Fruit fly (Drosophila melanogaster) whole organism, adult: ENCODE results near the gene TSG101.

Experiments
- CG11617 ChIP-seq: fragments of 200-800 bp; sonication (Bioruptor generic); optimal IDR thresholded peaks from 2 replicates; lab custom pipeline; 2017; ENCODE audit warnings: mild to moderate bottlenecking, missing biosample characterization, missing genetic modification reagents, missing genetic modification characterization
- CG12768 ChIP-seq: fragments of 200-800 bp; sonication (Bioruptor generic); optimal IDR thresholded peaks from 2 replicates; lab custom pipeline; 2017; ENCODE audit warnings: missing biosample characterization, missing genetic modification characterization, mild to moderate bottlenecking, moderate library complexity, missing genetic modification reagents
- CG14711 ChIP-seq: fragments of 200-800 bp; sonication (Bioruptor generic); optimal IDR thresholded peaks from 2 replicates; lab custom pipeline; 2018; ENCODE audit warnings: missing biosample characterization, mild to moderate bottlenecking, missing genetic modification characterization, moderate library complexity
- CG1620 ChIP-seq: fragments of 200-800 bp; sonication (Bioruptor generic); optimal IDR thresholded peaks from 2 replicates; lab custom pipeline; 2016; ENCODE audit warnings: missing biosample characterization, missing genetic modification characterization
- CG33017 ChIP-seq: fragments of 200-800 bp; sonication (Bioruptor generic); optimal IDR thresholded peaks from 2 replicates; lab custom pipeline; 2018; ENCODE audit warnings: missing biosample characterization, mild to moderate bottlenecking, missing genetic modification characterization, moderate library complexity
- CG5204 ChIP-seq: fragments of 200-800 bp; sonication (Bioruptor generic); optimal IDR thresholded peaks from 2 replicates; lab custom pipeline; 2016; ENCODE audit warnings: missing biosample characterization, missing genetic modification characterization
- CG7045 ChIP-seq: fragments of 200-800 bp; sonication (Bioruptor generic); optimal IDR thresholded peaks from 2 replicates; lab custom pipeline; 2017; ENCODE audit warnings: missing biosample characterization, mild to moderate bottlenecking, missing genetic modification characterization
- CG7101 ChIP-seq: fragments of 200-800 bp; sonication (Bioruptor generic); optimal IDR thresholded peaks from 2 replicates; lab custom pipeline; 2018; ENCODE audit warnings: missing biosample characterization, mild to moderate bottlenecking, missing genetic modification characterization, moderate library complexity
- Clk ChIP-seq: fragments of 200-800 bp; sonication (Bioruptor generic); optimal IDR thresholded peaks from 2 replicates; lab custom pipeline; 2017; ENCODE audit warnings: missing biosample characterization, missing genetic modification characterization
- Crg-1 ChIP-seq: fragments of 200-800 bp; sonication (Bioruptor generic); optimal IDR thresholded peaks from 2 replicates; lab custom pipeline; 2016; ENCODE audit warnings: missing biosample characterization, missing genetic modification characterization
- Hr96 ChIP-seq: fragments of 200-800 bp; sonication (Bioruptor generic); optimal IDR thresholded peaks from 2 replicates; lab custom pipeline; 2016; ENCODE audit warnings: missing biosample characterization, missing genetic modification characterization
- Mnt ChIP-seq: fragments of 200-800 bp; sonication (Bioruptor generic); optimal IDR thresholded peaks from 2 replicates; lab custom pipeline; 2016; ENCODE audit warnings: missing biosample characterization, mild to moderate bottlenecking, missing genetic modification characterization
- bab1 ChIP-seq: fragments of 200-800 bp; sonication (Bioruptor generic); optimal IDR thresholded peaks from 3 replicates; lab custom pipeline; 2019; ENCODE audit warnings: missing biosample characterization, mild to moderate bottlenecking, missing genetic modification characterization, moderate library complexity
- cic ChIP-seq: fragments of 200-800 bp; sonication (Bioruptor generic); optimal IDR thresholded peaks from 2 replicates; lab custom pipeline; 2017; ENCODE audit warnings: missing biosample characterization, mild to moderate bottlenecking, missing genetic modification characterization, moderate library complexity
- cnc ChIP-seq, 2 experiments: fragments of >200 bp; optimal IDR thresholded peaks; 2 replicates each; lab custom pipeline; 2017
- kay ChIP-seq: fragments of 200-800 bp; sonication (Bioruptor generic); peaks from one replicate; lab custom pipeline; 2016; ENCODE audit warnings: missing biosample characterization, missing genetic modification characterization, borderline replicate concordance
- ovo ChIP-seq: fragments of 200-800 bp; sonication (Bioruptor generic); optimal IDR thresholded peaks from 2 replicates; lab custom pipeline; 2016; ENCODE audit warnings: missing biosample characterization, missing genetic modification characterization
- pad ChIP-seq: fragments of 200-800 bp; sonication (Bioruptor generic); optimal IDR thresholded peaks from 3 replicates; lab custom pipeline; 2017; ENCODE audit warnings: missing biosample characterization, missing genetic modification characterization, mild to moderate bottlenecking, moderate library complexity, missing genetic modification reagents
- tj ChIP-seq: fragments of 200-800 bp; sonication (Bioruptor generic); optimal IDR thresholded peaks from 3 replicates; lab custom pipeline; 2017; ENCODE audit warnings: missing biosample characterization, mild to moderate bottlenecking, missing genetic modification characterization, moderate library complexity
- toe ChIP-seq: fragments of 200-800 bp; sonication (Bioruptor generic); optimal IDR thresholded peaks from 2 replicates; lab custom pipeline; 2016; ENCODE audit warnings: missing biosample characterization, missing genetic modification characterization

Gene TSG101

DNA sequence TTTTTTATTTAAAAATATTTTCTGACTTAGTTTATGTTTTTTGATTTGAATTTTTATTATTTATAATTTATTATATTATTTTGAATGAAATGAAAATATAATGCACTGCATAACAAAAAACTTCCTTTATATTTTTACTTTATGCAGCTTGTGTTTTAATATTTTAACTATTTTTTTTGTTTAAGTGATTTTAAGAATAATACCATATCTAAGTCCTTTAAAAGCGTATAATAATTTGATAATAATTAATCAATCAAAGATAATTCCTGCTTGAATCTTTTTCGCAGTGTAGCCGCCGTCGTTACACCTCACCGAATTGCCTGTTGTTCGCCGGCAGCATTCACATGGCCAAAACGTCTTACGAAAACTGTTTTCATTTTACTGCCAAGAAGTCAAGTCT lies 16.9 kb upstream of the TSG101 start:
- TF ChIP-seq bab1 (GFP tag; lab: Kevin White, UChicago) (no peak), Clk (GFP tag; lab: Kevin White, UChicago) (no peak), CG1620 (no peak), CG11617 (GFP tag; lab: Kevin White, UChicago) (no peak), pad (GFP tag; lab: Kevin White, UChicago) (no peak), ovo (GFP tag; lab: Kevin White, UChicago) (no peak), CG7101 (tag; lab: Kevin White, UChicago) (no peak), CG14711 (no peak), CG5204 (no peak), CG7045 (GFP tag; lab: Kevin White, UChicago) (no peak)

DNA sequence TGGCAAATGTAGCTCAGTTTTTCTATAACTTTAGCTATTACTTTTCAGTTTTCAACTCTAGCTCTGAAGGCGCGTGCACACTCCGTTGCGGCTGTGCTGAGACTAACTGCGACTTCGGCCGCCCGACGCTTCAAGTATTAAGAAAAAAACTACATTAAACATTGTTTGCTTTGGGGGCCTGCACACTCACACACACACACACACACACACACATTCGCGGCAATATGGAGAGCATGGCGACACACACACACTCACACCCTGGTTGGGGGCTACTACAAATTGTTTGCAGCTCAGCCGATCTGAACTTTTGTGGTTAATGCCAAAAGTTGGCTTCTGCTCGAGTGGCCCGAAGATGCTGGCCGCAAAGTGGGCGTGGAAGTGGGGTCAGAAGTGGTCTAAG lies 13.1 kb upstream of the TSG101 start, which contains the start of gene CG13024:
CG13024 (minus strand) TSS at position 108 of the 400 bp plus-strand sequence.
- TF ChIP-seq CG12768 (GFP tag; lab: Kevin White, UChicago) (no peak), CG5204 (no peak)

DNA sequence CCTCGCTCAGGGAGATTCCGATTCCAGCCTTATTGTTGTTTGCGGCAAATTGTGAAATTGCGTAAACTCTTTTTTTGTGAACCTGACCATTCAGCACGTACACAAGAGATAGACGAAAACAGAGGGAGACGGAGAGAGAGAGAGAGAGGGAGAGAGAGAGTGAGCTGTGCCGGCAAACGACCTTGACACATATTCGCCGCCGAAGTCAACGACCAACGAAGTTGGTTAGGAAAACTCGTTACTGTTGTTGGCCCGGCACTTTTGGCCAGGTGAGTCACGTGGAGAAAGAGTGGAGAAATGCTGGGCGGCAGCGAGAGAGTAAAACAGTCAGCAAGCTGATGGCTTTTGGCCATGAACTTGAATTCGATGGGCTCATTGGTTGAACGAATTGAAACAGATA lies 12.1 kb upstream of the TSG101 start:
- TF ChIP-seq kay (GFP tag; lab: Kevin White, UChicago) (no peak), ovo (GFP tag; lab: Kevin White, UChicago) (no peak), tj (GFP tag; lab: Kevin White, UChicago) (no peak), CG33017 (tag; lab: Kevin White, UChicago) (no peak), CG7045 (GFP tag; lab: Kevin White, UChicago) (no peak), cic (no peak), Mnt (GFP tag; lab: Kevin White, UChicago) (no peak), cnc (optimal IDR thresholded peaks at IDR 0.05; lab: Kevin White, UChicago) (no peak)

dm6 chr3L:16836732-16837131 lies 5.4 kb upstream of the TSG101 start:
- TF ChIP-seq CG11617 (GFP tag; lab: Kevin White, UChicago) (no peak), CG7045 (GFP tag; lab: Kevin White, UChicago) (no peak), toe (no peak), Crg-1 (no peak), CG33017 (tag; lab: Kevin White, UChicago) (no peak), CG5204 (no peak), cic (no peak), CG1620 (no peak), Mnt (GFP tag; lab: Kevin White, UChicago) (no peak), CG7101 (tag; lab: Kevin White, UChicago) (no peak), CG12768 (GFP tag; lab: Kevin White, UChicago) (no peak), bab1 (GFP tag; lab: Kevin White, UChicago) (no peak), tj (GFP tag; lab: Kevin White, UChicago) (no peak), pad (GFP tag; lab: Kevin White, UChicago) (no peak), CG14711 (no peak), ovo (GFP tag; lab: Kevin White, UChicago) (no peak), Hr96 (GFP tag; lab: Kevin White, UChicago) (no peak), kay (GFP tag; lab: Kevin White, UChicago) (no peak)

DNA sequence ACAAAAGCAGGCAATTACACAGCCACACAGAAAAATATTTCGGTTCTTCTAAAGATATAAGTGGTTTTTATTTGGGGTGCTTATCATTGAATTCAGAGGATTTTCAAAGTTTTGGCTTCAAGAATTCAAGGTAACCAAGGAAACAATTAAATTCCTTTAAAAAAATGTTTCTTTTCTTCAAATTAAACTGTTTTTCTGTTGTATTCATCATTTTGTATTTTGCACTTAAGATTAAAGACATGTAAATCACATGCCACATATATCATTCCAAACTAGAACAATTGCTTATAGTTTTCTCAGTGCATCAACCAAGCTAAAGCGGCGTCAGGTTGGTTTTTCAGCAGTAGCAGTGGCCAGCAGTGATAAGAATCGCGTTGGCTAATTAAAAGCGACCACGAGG lies 1.6 kb upstream of the TSG101 start:
- TF ChIP-seq toe: no peak
- no peak for TF ChIP-seq CG12768 (GFP tag; lab: Kevin White, UChicago)
- TF ChIP-seq CG33017 (tag; lab: Kevin White, UChicago): no peak
- TF ChIP-seq CG14711: no peak
- TF ChIP-seq CG7045 (GFP tag; lab: Kevin White, UChicago): no peak
- no peak for TF ChIP-seq Crg-1
- TF ChIP-seq bab1 (GFP tag; lab: Kevin White, UChicago): no peak

dm6 chr3L:16842952-16843351 lies 858 bp downstream of the TSG101 start:
- TF ChIP-seq CG7045 (GFP tag; lab: Kevin White, UChicago) (no peak), Mnt (GFP tag; lab: Kevin White, UChicago) (peak; percentile 25), cic (peak; percentile 95), tj (GFP tag; lab: Kevin White, UChicago) (no peak)

DNA sequence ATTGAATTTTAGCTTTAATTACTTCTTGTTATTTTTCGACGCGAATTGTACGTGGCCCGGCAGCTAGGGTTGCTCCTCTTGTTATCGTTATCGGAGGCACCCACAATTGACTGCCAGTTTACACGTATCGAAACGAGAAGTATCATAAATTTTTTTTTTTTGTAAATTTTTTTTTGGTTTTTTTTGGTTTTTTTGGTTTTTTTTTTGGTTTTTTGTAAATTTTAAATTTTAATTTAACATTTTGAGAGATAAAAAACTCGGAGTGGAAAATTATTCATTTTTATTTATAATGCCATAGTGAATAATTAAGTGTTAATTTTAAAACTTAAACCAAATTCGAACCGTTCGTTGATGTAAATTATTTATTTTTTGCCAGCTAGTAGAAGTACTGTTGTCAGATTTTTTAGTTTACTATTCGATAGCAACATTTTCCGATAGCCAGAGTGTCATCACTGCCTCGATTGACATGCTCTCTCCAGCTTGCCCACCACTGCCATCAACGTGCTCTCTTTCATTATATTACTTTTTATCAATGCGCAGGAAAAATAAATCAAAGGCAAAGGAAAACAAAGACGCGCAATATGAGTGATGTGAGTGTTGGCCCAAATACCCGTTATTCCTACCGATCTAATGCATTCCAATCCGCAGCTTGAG lies 3.0 kb downstream of the TSG101 start, which contains the start of the genes kud and Zcchc7:
kud (minus strand) TSS at position 72 of the 654 bp plus-strand sequence.
Zcchc7 (plus strand) TSS at position 467 of the 654 bp plus-strand sequence.
- peak; percentile 78 for TF ChIP-seq CG33017 (tag; lab: Kevin White, UChicago)
- TF ChIP-seq cic: peak; percentile 34
- TF ChIP-seq tj (GFP tag; lab: Kevin White, UChicago): peak; percentile 55
- no peak for TF ChIP-seq kay (GFP tag; lab: Kevin White, UChicago)
- TF ChIP-seq ovo (GFP tag; lab: Kevin White, UChicago): peak; percentile 45
- peak; percentile 57 for TF ChIP-seq pad (GFP tag; lab: Kevin White, UChicago)
- TF ChIP-seq toe: no peak
- peak; percentile 84 for TF ChIP-seq CG11617 (GFP tag; lab: Kevin White, UChicago)
- TF ChIP-seq Mnt (GFP tag; lab: Kevin White, UChicago): peak; percentile 78
- peak; percentile 80 for TF ChIP-seq CG12768 (GFP tag; lab: Kevin White, UChicago)
- TF ChIP-seq CG7101 (tag; lab: Kevin White, UChicago): peak; percentile 82
- no peak for TF ChIP-seq cnc (optimal IDR thresholded peaks at IDR 0.05; lab: Kevin White, UChicago)
- TF ChIP-seq Crg-1: peak; percentile 67
- TF ChIP-seq Hr96 (GFP tag; lab: Kevin White, UChicago): peak; percentile 82
- peak; percentile 84 for TF ChIP-seq CG1620
- peak; percentile 73 for TF ChIP-seq Clk (GFP tag; lab: Kevin White, UChicago)
- peak; percentile 72 for TF ChIP-seq bab1 (GFP tag; lab: Kevin White, UChicago)
- peak; percentile 82 for TF ChIP-seq CG14711
- TF ChIP-seq CG7045 (GFP tag; lab: Kevin White, UChicago): peak; percentile 86
- TF ChIP-seq CG5204: no peak
